Worm (Caenorhabditis elegans): ENCODE data around the gene flp-24.

- TF ChIP-seq M03D4.4 (tag; optimal IDR thresholded peaks at IDR 0.05) (no peak), nhr-76 (tag; optimal IDR thresholded peaks at IDR 0.05) (no peak)
Measured at ce11 chrIII:772675-773074, 47.8 kb downstream of the flp-24 start.
